Fruit fly (Drosophila melanogaster) whole organism, embryonic: ENCODE data around the gene CG6230.

ENCODE experiments used
- BEAF-32 ChIP-seq: fragments of 200-800 bp; sonication (Bioruptor generic); optimal IDR thresholded peaks from 3 replicates; lab custom pipeline; 2017; ENCODE audit warnings: missing biosample characterization, missing genetic modification characterization, mild to moderate bottlenecking, moderate library complexity, missing genetic modification reagents
- Bgb ChIP-seq: fragments of 200-800 bp; sonication (Bioruptor generic); IDR thresholded peaks from 2 replicates; pipeline ENCODE4 v1.3.6; 2022; ENCODE audit warnings: missing biosample characterization, missing genetic modification characterization; ENCODE audit not compliant: partially characterized antibody
- CG10147 ChIP-seq: fragments of 200-800 bp; sonication (Bioruptor generic); optimal IDR thresholded peaks from 2 replicates; lab custom pipeline; 2019; ENCODE audit warnings: missing biosample characterization, mild to moderate bottlenecking, missing genetic modification characterization, moderate library complexity
- CG10654 ChIP-seq: fragments of 200-800 bp; sonication (Bioruptor generic); optimal IDR thresholded peaks from 2 replicates; lab custom pipeline; 2016; ENCODE audit warnings: missing biosample characterization, missing genetic modification characterization
- CG12391 ChIP-seq: fragments of 200-800 bp; sonication (Bioruptor generic); optimal IDR thresholded peaks from 3 replicates; lab custom pipeline; 2018; ENCODE audit warnings: missing biosample characterization, mild to moderate bottlenecking, missing genetic modification characterization, moderate library complexity
- CG12769 ChIP-seq: fragments of 200-800 bp; sonication (Bioruptor generic); optimal IDR thresholded peaks from 2 replicates; lab custom pipeline; 2019; ENCODE audit warnings: missing biosample characterization, mild to moderate bottlenecking, missing genetic modification characterization, moderate library complexity
- CG12942 ChIP-seq: fragments of 200-800 bp; sonication (Bioruptor generic); optimal IDR thresholded peaks from 3 replicates; lab custom pipeline; 2016; ENCODE audit warnings: missing biosample characterization, missing genetic modification characterization
- CG14860 ChIP-seq: fragments of 200-800 bp; sonication (Bioruptor generic); IDR thresholded peaks from 3 replicates; pipeline ENCODE4 v1.3.6; 2022; ENCODE audit warnings: missing biosample characterization, missing genetic modification characterization; ENCODE audit not compliant: partially characterized antibody
- CG14965 ChIP-seq: fragments of 200-800 bp; sonication (Bioruptor generic); optimal IDR thresholded peaks from 2 replicates; lab custom pipeline; 2016; ENCODE audit warnings: missing biosample characterization, missing genetic modification characterization, borderline replicate concordance
- CG16779 ChIP-seq: fragments of 200-800 bp; sonication (Bioruptor generic); IDR thresholded peaks from 2 replicates; pipeline ENCODE4 v1.3.6; 2022; ENCODE audit warnings: missing biosample characterization, missing genetic modification characterization
- CG18476 ChIP-seq: fragments of 200-800 bp; sonication (Bioruptor generic); optimal IDR thresholded peaks from 2 replicates; lab custom pipeline; 2016; ENCODE audit warnings: missing biosample characterization, mild to moderate bottlenecking, missing genetic modification characterization
- CG2712 ChIP-seq: fragments of 200-800 bp; optimal IDR thresholded peaks from 3 replicates; lab custom pipeline; 2019; ENCODE audit warnings: missing biosample characterization, mild to moderate bottlenecking, missing genetic modification characterization, moderate library complexity
- CG30020 ChIP-seq: fragments of 200-800 bp; optimal IDR thresholded peaks from 2 replicates; lab custom pipeline; 2019; ENCODE audit warnings: missing biosample characterization, mild to moderate bottlenecking, missing genetic modification characterization, moderate library complexity
- CG4617 ChIP-seq: fragments of 200-800 bp; sonication (Bioruptor generic); optimal IDR thresholded peaks from 3 replicates; lab custom pipeline; 2016; ENCODE audit warnings: missing biosample characterization, missing genetic modification characterization, borderline replicate concordance
- CG6791 ChIP-seq: fragments of 200-800 bp; sonication (Bioruptor generic); IDR thresholded peaks from 3 replicates; pipeline ENCODE4 v1.3.6; 2022; ENCODE audit warnings: missing biosample characterization, missing genetic modification characterization; ENCODE audit not compliant: partially characterized antibody
- CG7745 ChIP-seq: fragments of 200-800 bp; sonication (Bioruptor generic); optimal IDR thresholded peaks from 2 replicates; lab custom pipeline; 2018; ENCODE audit warnings: missing biosample characterization, mild to moderate bottlenecking, missing genetic modification characterization, moderate library complexity
- CG7839 ChIP-seq: fragments of 200-800 bp; sonication (Bioruptor generic); optimal IDR thresholded peaks from 3 replicates; lab custom pipeline; 2018; ENCODE audit warnings: missing biosample characterization, mild to moderate bottlenecking, missing genetic modification characterization, moderate library complexity
- CG8290 ChIP-seq, 3 experiments: fragments of 200-800 bp; sonication (Bioruptor generic); optimal IDR thresholded peaks; 2 replicates each; lab custom pipeline; 2016 to 2019; ENCODE audit warnings: missing biosample characterization in 3 of 3, missing genetic modification characterization in 3 of 3, mild to moderate bottlenecking in 2 of 3, moderate library complexity in 1 of 3
- CG8924 ChIP-seq: fragments of 200-800 bp; optimal IDR thresholded peaks from 3 replicates; lab custom pipeline; 2019; ENCODE audit warnings: missing biosample characterization, mild to moderate bottlenecking, missing genetic modification characterization, moderate library complexity
- Dbx ChIP-seq: fragments of 200-800 bp; sonication (Bioruptor generic); IDR thresholded peaks from 3 replicates; pipeline ENCODE4 v1.3.6; 2022; ENCODE audit warnings: missing biosample characterization, missing genetic modification characterization
- Dll ChIP-seq: fragments of 200-800 bp; sonication (Bioruptor generic); IDR thresholded peaks from 4 replicates; pipeline ENCODE4 v1.3.6; 2022; ENCODE audit warnings: missing biosample characterization, missing genetic modification characterization; ENCODE audit not compliant: partially characterized antibody
- Doc3 ChIP-seq: fragments of 200-800 bp; sonication (Bioruptor generic); IDR thresholded peaks from 3 replicates; pipeline ENCODE4 v1.3.6; 2022; ENCODE audit warnings: missing biosample characterization, missing genetic modification characterization; ENCODE audit not compliant: partially characterized antibody
- Dref ChIP-seq: fragments of 200-800 bp; sonication (Bioruptor generic); IDR thresholded peaks from 2 replicates; pipeline ENCODE4 v1.3.6; 2022; ENCODE audit warnings: missing biosample characterization, missing genetic modification characterization
- Fer1 ChIP-seq: fragments of 200-800 bp; sonication (Bioruptor generic); optimal IDR thresholded peaks from 2 replicates; lab custom pipeline; 2017; ENCODE audit warnings: missing biosample characterization, mild to moderate bottlenecking, missing genetic modification characterization
- Gug ChIP-seq: fragments of 200-800 bp; sonication (Bioruptor generic); IDR thresholded peaks from 4 replicates; pipeline ENCODE4 v1.3.6; 2022; ENCODE audit warnings: missing biosample characterization, missing genetic modification characterization
- Hr3 ChIP-seq: fragments of 200-800 bp; sonication (Bioruptor generic); optimal IDR thresholded peaks from 3 replicates; lab custom pipeline; 2016; ENCODE audit warnings: missing biosample characterization, missing genetic modification characterization
- Mad ChIP-seq: fragments of 200-800 bp; sonication (Bioruptor generic); optimal IDR thresholded peaks from 2 replicates; lab custom pipeline; 2016; ENCODE audit warnings: missing biosample characterization, missing genetic modification characterization
- NC2α ChIP-seq: fragments of 200-800 bp; sonication (Bioruptor generic); optimal IDR thresholded peaks from 2 replicates; lab custom pipeline; 2016; ENCODE audit warnings: missing biosample characterization, missing genetic modification characterization
- Pdp1 ChIP-seq, 2 experiments: fragments of 200-800 bp; sonication (Bioruptor generic); optimal IDR thresholded peaks; 3 replicates each; lab custom pipeline; 2016; ENCODE audit warnings: missing biosample characterization in 2 of 2, missing genetic modification characterization in 2 of 2, mild to moderate bottlenecking in 1 of 2, moderate library complexity in 1 of 2
- Spps ChIP-seq: fragments of 200-800 bp; sonication (Bioruptor generic); optimal IDR thresholded peaks from 2 replicates; lab custom pipeline; 2018; ENCODE audit warnings: missing biosample characterization, mild to moderate bottlenecking, missing genetic modification characterization
- Sry-δ ChIP-seq: fragments of 200-800 bp; sonication (Bioruptor generic); optimal IDR thresholded peaks from 2 replicates; lab custom pipeline; 2016; ENCODE audit warnings: missing biosample characterization, missing genetic modification characterization
- Ssrp ChIP-seq: fragments of 200-800 bp; sonication (Bioruptor generic); optimal IDR thresholded peaks from 2 replicates; lab custom pipeline; 2018; ENCODE audit warnings: missing biosample characterization, mild to moderate bottlenecking, missing genetic modification characterization, moderate library complexity
- bbx ChIP-seq: fragments of 200-800 bp; sonication (Bioruptor generic); IDR thresholded peaks from 2 replicates; pipeline ENCODE4 v1.3.6; 2022; ENCODE audit warnings: missing biosample characterization, missing genetic modification characterization; ENCODE audit not compliant: partially characterized antibody
- ci ChIP-seq: fragments of 200-800 bp; sonication (Bioruptor generic); IDR thresholded peaks from 3 replicates; pipeline ENCODE4 v1.3.6; 2022; ENCODE audit warnings: missing biosample characterization, missing genetic modification characterization
- esg ChIP-seq: fragments of 200-800 bp; sonication (Bioruptor generic); conservative IDR thresholded peaks from 2 replicates; pipeline ENCODE4 v1.3.6; 2022; ENCODE audit warnings: missing biosample characterization, missing genetic modification characterization
- jumu ChIP-seq: fragments of 200-800 bp; sonication (Bioruptor generic); optimal IDR thresholded peaks from 3 replicates; lab custom pipeline; 2016; ENCODE audit warnings: missing biosample characterization, missing genetic modification characterization
- lmd ChIP-seq: fragments of 200-800 bp; sonication (Bioruptor generic); IDR thresholded peaks from 2 replicates; pipeline ENCODE4 v1.3.6; 2022; ENCODE audit warnings: missing biosample characterization, missing genetic modification characterization
- mam ChIP-seq: fragments of 200-800 bp; sonication (Bioruptor generic); optimal IDR thresholded peaks from 3 replicates; lab custom pipeline; 2016; ENCODE audit warnings: missing biosample characterization, missing genetic modification characterization
- nau ChIP-seq: fragments of 200-800 bp; sonication (Bioruptor generic); optimal IDR thresholded peaks from 3 replicates; lab custom pipeline; 2017; ENCODE audit warnings: missing biosample characterization, mild to moderate bottlenecking, missing genetic modification characterization, missing genetic modification reagents
- nerfin-2 ChIP-seq: fragments of 200-800 bp; sonication (Bioruptor generic); IDR thresholded peaks from 2 replicates; pipeline ENCODE4 v1.3.6; 2022; ENCODE audit warnings: missing biosample characterization, missing genetic modification characterization; ENCODE audit not compliant: partially characterized antibody
- nom ChIP-seq: fragments of 200-800 bp; sonication (Bioruptor generic); optimal IDR thresholded peaks from 2 replicates; lab custom pipeline; 2017; ENCODE audit warnings: missing biosample characterization, missing genetic modification characterization, mild to moderate bottlenecking, moderate library complexity, missing genetic modification reagents
- pan ChIP-seq, 4 experiments: fragments of >200 bp in 3 of 4; fragments of 200-800 bp in 1 of 4; sonication (Bioruptor generic) in 1 of 4; optimal IDR thresholded peaks in 3 of 4; IDR thresholded peaks in 1 of 4; 2 replicates each; pipeline versions ENCODE4 v1.3.6 to Lab custom; 2017 to 2022; ENCODE audit warnings: missing biosample characterization in 2 of 4, missing genetic modification characterization in 2 of 4, mixed read lengths in 1 of 4
- phol ChIP-seq: fragments of 200-800 bp; sonication (Bioruptor generic); optimal IDR thresholded peaks from 3 replicates; lab custom pipeline; 2018; ENCODE audit warnings: missing biosample characterization, mild to moderate bottlenecking, missing genetic modification characterization, moderate library complexity
- prd ChIP-seq, 3 experiments: fragments of >200 bp in 2 of 3; fragments of 200-800 bp in 1 of 3; sonication (Bioruptor generic) in 1 of 3; optimal IDR thresholded peaks in 2 of 3; IDR thresholded peaks in 1 of 3; 2 replicates in 2 of 3; 3 replicates in 1 of 3; pipeline versions ENCODE4 v1.3.6 to Lab custom; 2017 to 2022; ENCODE audit warnings: missing biosample characterization in 1 of 3, missing genetic modification characterization in 1 of 3
- ranshi ChIP-seq: fragments of 200-800 bp; sonication (Bioruptor generic); IDR thresholded peaks from 2 replicates; pipeline ENCODE4 v1.3.6; 2022; ENCODE audit warnings: missing biosample characterization, missing genetic modification characterization
- slou ChIP-seq: fragments of 200-800 bp; sonication (Bioruptor generic); optimal IDR thresholded peaks from 3 replicates; lab custom pipeline; 2016; ENCODE audit warnings: missing biosample characterization, missing genetic modification characterization
- toy ChIP-seq: fragments of 200-800 bp; sonication (Bioruptor generic); IDR thresholded peaks from 2 replicates; pipeline ENCODE4 v1.3.6; 2022; ENCODE audit warnings: missing biosample characterization, missing genetic modification characterization

Gene CG6230

dm6 chr2L:11091111-11091510, 29.0 kb downstream of the CG6230 start, which contains the start of gene Wdr59 (continued):
- TF ChIP-seq CG8290 (GFP tag; optimal IDR thresholded peaks at IDR 0.05; lab: Kevin White, UChicago), result peak; percentile 28
- no peak for TF ChIP-seq CG8290 (tag; optimal IDR thresholded peaks at IDR 0.05; lab: Kevin White, UChicago)
- peak; percentile 39 for TF ChIP-seq CG18476
- no peak for TF ChIP-seq nom (GFP tag; lab: Kevin White, UChicago)
- TF ChIP-seq CG7745 (tag; lab: Kevin White, UChicago), result no peak
- TF ChIP-seq Bgb (GFP tag; lab: Robert Waterston, UW), result peak; percentile 62; the same call in 1 of the 2 replicates
- peak; percentile 56; the same call in 1 of the 3 replicates for TF ChIP-seq Dbx (GFP tag; lab: Robert Waterston, UW)
- TF ChIP-seq CG30020 (tag; lab: Kevin White, UChicago), result peak; percentile 44
- peak; percentile 20 for TF ChIP-seq slou (GFP tag; lab: Kevin White, UChicago)
- peak; percentile 11 for TF ChIP-seq mam (GFP tag; lab: Kevin White, UChicago)
- no peak for TF ChIP-seq toy
- TF ChIP-seq Gug (GFP tag; lab: Robert Waterston, UW), result peak; percentile 22; the same call in 1 of the 4 replicates
- TF ChIP-seq Sry-δ (GFP tag; lab: Kevin White, UChicago), result peak; percentile 50
- peak; percentile 68 for TF ChIP-seq phol (tag; lab: Kevin White, UChicago)
- peak; percentile 48; the same call in 1 of the 3 replicates for TF ChIP-seq CG6791
- TF ChIP-seq nau (GFP tag; lab: Kevin White, UChicago), result no peak
- no peak for TF ChIP-seq Pdp1 (GFP tag; optimal IDR thresholded peaks at IDR 0.05; lab: Kevin White, UChicago)
- TF ChIP-seq CG12942 (GFP tag; lab: Kevin White, UChicago), result peak; percentile 16
- peak; percentile 29 for TF ChIP-seq CG8924
- peak; percentile 16; the same call in 1 of the 2 replicates for TF ChIP-seq lmd (GFP tag; lab: Robert Waterston, UW)
- TF ChIP-seq jumu (GFP tag; lab: Kevin White, UChicago), result no peak
- peak; percentile 42 for TF ChIP-seq Ssrp (tag; lab: Kevin White, UChicago)
- no peak for TF ChIP-seq Fer1 (GFP tag; lab: Kevin White, UChicago)
- TF ChIP-seq prd (optimal IDR thresholded peaks at IDR 0.05; lab: Kevin White, UChicago), result no peak
- peak; percentile 59; the same call in 1 of the 3 replicates for TF ChIP-seq prd (GFP tag; IDR thresholded peaks at IDR 0.05; lab: Robert Waterston, UW)
- peak; percentile 12 for TF ChIP-seq Spps (tag; lab: Kevin White, UChicago)
- TF ChIP-seq Mad (GFP tag; lab: Kevin White, UChicago), result peak; percentile 22
- peak; percentile 76 for TF ChIP-seq Doc3
- TF ChIP-seq nerfin-2 (GFP tag; lab: Robert Waterston, UW), result peak; percentile 34; the same call in 1 of the 2 replicates
- TF ChIP-seq pan (optimal IDR thresholded peaks at IDR 0.05; lab: Kevin White, UChicago), result no peak
- peak in 1 of 2 experiments; percentile 25 for TF ChIP-seq pan (GFP tag; optimal IDR thresholded peaks at IDR 0.05 in 1 of 2, IDR thresholded peaks at IDR 0.05 in 1 of 2)
- TF ChIP-seq CG12391 (tag; lab: Kevin White, UChicago), result peak; percentile 75
- TF ChIP-seq CG14965 (GFP tag; lab: Kevin White, UChicago), result no peak
- TF ChIP-seq CG2712 (tag; lab: Kevin White, UChicago), result peak; percentile 72
- TF ChIP-seq NC2α, result no peak
- peak; percentile 65 for TF ChIP-seq bbx
- TF ChIP-seq ci (GFP tag; lab: Robert Waterston, UW), result no peak
- 0 out of 2 replicates have a peak, but pooled peaks have one; percentile 17 for TF ChIP-seq ranshi
- TF ChIP-seq CG16779, result no peak
- peak; percentile 53 for TF ChIP-seq Hr3 (GFP tag; lab: Kevin White, UChicago)
- no peak for TF ChIP-seq CG7839
- peak; percentile 89; the same call in 3 of the 4 replicates for TF ChIP-seq Dll (GFP tag; lab: Robert Waterston, UW)
- no peak for TF ChIP-seq CG12769 (tag; lab: Kevin White, UChicago)
- no peak for TF ChIP-seq CG10147 (GFP tag; lab: Kevin White, UChicago)
- peak; percentile 72 for TF ChIP-seq Dref (GFP tag; lab: Robert Waterston, UW)
- TF ChIP-seq CG14860 (GFP tag; lab: Robert Waterston, UW), result peak; percentile 62; the same call in 2 of the 3 replicates
- TF ChIP-seq CG10654, result peak; percentile 8
- TF ChIP-seq CG4617, result peak; percentile 35
- TF ChIP-seq esg (GFP tag; lab: Robert Waterston, UW), result 0 out of 2 replicates have a peak, but pooled peaks have one; percentile 9
- peak; percentile 83 for TF ChIP-seq BEAF-32 (GFP tag; lab: Kevin White, UChicago)
